Worm (Caenorhabditis elegans): Measurements from ENCODE around the gene daf-18.

DNA sequence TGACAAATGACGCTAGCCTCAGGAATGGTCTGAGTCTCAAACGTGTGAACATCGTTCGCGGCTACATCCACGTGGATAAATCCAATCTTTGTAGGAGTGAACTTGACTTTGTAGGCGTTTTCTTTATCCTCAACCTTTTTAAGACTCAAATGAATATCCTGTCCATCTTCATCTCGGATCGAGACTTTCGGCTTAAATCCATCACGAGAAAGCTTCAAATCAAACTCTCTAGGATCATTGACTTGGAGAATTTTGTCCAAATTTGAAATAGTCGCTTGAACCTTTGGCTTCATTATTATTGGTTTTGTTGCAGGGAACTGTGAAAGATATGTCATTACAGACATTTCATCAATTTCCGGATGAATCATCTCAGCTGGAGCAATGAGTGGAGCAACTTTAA is 51.0 kb downstream of the daf-18 start:
- TF ChIP-seq F37B4.10 (GFP tag; IDR thresholded peaks at IDR 0.05) (no peak), T07F8.4 (tag; optimal IDR thresholded peaks at IDR 0.05) (no peak), athp-1 (tag; optimal IDR thresholded peaks at IDR 0.05) (no peak), tbp1 (GFP tag; optimal IDR thresholded peaks at IDR 0.05) (no peak), attf-6 (GFP tag; IDR thresholded peaks at IDR 0.05) (no peak)
